Worm (Caenorhabditis elegans) whole organism, L2 larva: Measurements from ENCODE around the gene C53A5.2.

ENCODE experiments used
- Y55F3AM.14 ChIP-seq: fragments of 200-800 bp; sonication (Bioruptor generic); optimal IDR thresholded peaks from 2 replicates; lab custom pipeline; 2018; ENCODE audit warnings: mild to moderate bottlenecking, missing genetic modification characterization, missing compliant biosample characterization
- ceh-16 ChIP-seq: fragments of 150-350 bp; optimal IDR thresholded peaks from 2 replicates; lab custom pipeline; 2014; ENCODE audit warnings: missing biosample characterization, missing genetic modification characterization
- elt-3 ChIP-seq: sonication (generic microtip); optimal IDR thresholded peaks from 2 replicates; lab custom pipeline; 2017; ENCODE audit warnings: missing biosample characterization, missing genetic modification characterization
- lsy-2 ChIP-seq, 2 experiments: fragments of 150-350 bp in 1 of 2; sonication (generic microtip) in 1 of 2; optimal IDR thresholded peaks; 2 replicates each; lab custom pipeline; 2014 to 2017; ENCODE audit warnings: missing biosample characterization in 2 of 2, missing genetic modification characterization in 2 of 2
- mdl-1 ChIP-seq, 2 experiments: fragments of 150-350 bp in 1 of 2; sonication (generic microtip) in 1 of 2; optimal IDR thresholded peaks; 2 replicates each; lab custom pipeline; 2017; ENCODE audit warnings: missing biosample characterization in 2 of 2, missing genetic modification characterization in 2 of 2
- nhr-237 ChIP-seq: fragments of 150-350 bp; optimal IDR thresholded peaks from 2 replicates; lab custom pipeline; 2014; ENCODE audit warnings: missing biosample characterization, missing genetic modification characterization
- nhr-25 ChIP-seq: fragments of 150-350 bp; sonication (generic microtip); optimal IDR thresholded peaks from 3 replicates; lab custom pipeline; 2014; ENCODE audit warnings: missing biosample characterization, missing genetic modification characterization
- nhr-6 ChIP-seq: fragments of 150-350 bp; optimal IDR thresholded peaks from 2 replicates; lab custom pipeline; 2014; ENCODE audit warnings: missing biosample characterization, missing genetic modification characterization
- nhr-77 ChIP-seq: fragments of 150-350 bp; optimal IDR thresholded peaks from 2 replicates; lab custom pipeline; 2014; ENCODE audit warnings: missing biosample characterization, missing genetic modification characterization
- unc-62 ChIP-seq: fragments of 150-350 bp; optimal IDR thresholded peaks from 2 replicates; lab custom pipeline; 2014; ENCODE audit warnings: missing biosample characterization, missing genetic modification reagents, missing genetic modification characterization
- ztf-11 ChIP-seq: sonication (generic microtip); optimal IDR thresholded peaks from 2 replicates; lab custom pipeline; 2017; ENCODE audit warnings: missing biosample characterization, missing genetic modification characterization
- ztf-4 ChIP-seq: fragments of 150-350 bp; optimal IDR thresholded peaks from 2 replicates; lab custom pipeline; 2014; ENCODE audit warnings: missing biosample characterization, missing genetic modification characterization

DNA sequence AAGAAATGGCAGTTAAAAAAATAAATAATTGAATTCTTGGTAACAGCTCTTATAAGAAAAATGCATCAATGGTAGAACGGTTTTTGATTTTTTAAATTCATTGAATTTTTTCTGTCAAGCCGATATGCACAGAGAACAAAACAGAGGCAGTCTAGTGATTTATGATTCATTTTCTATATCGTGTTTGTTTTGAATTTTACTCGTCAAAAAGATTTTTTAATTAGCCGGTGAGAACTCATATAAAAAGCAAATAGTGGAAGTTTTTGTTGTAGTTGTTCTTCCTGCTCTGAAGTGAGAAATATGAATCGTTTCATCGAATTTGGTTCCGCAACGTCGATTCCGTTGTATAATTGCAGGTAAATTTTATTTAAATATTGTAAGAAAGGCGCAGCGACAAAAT lies 36.3 kb upstream of the C53A5.2 start, which contains the start of gene srt-32:
- TF ChIP-seq elt-3 (tag; lab: Kevin White, UChicago), result no peak
- no peak for TF ChIP-seq ceh-16 (tag; lab: Kevin White, UChicago)
- TF ChIP-seq ztf-4 (tag; lab: Kevin White, UChicago), result no peak
- TF ChIP-seq Y55F3AM.14, result no peak
- no peak for TF ChIP-seq nhr-25 (tag; lab: Kevin White, UChicago)
- no peak for TF ChIP-seq nhr-237 (tag; lab: Kevin White, UChicago)
- no peak for TF ChIP-seq mdl-1 (tag; optimal IDR thresholded peaks at IDR 0.05; lab: Kevin White, UChicago)
- no peak for TF ChIP-seq lsy-2 (tag; optimal IDR thresholded peaks at IDR 0.05; lab: Kevin White, UChicago)
- TF ChIP-seq ztf-11 (tag; lab: Kevin White, UChicago), result no peak
- no peak for TF ChIP-seq nhr-6 (tag; lab: Kevin White, UChicago)
- TF ChIP-seq unc-62 (GFP tag; lab: Kevin White, UChicago), result no peak
- no peak for TF ChIP-seq nhr-77 (tag; lab: Kevin White, UChicago)
